Fruit fly (Drosophila melanogaster): ENCODE measurements around the gene Rhau.

- peak; percentile 17 for TF ChIP-seq Hr3 (GFP tag; optimal IDR thresholded peaks at IDR 0.05)
- peak; percentile 48; the same call in 1 of the 3 replicates for TF ChIP-seq CG11695 (GFP tag; IDR thresholded peaks at IDR 0.05)
- TF ChIP-seq Dll (GFP tag; IDR thresholded peaks at IDR 0.05; ENCODE audit: partially characterized antibody) = peak; percentile 49; the same call in 3 of the 4 replicates
- peak; percentile 27; the same call in 1 of the 2 replicates for TF ChIP-seq Ptx1 (GFP tag; IDR thresholded peaks at IDR 0.05)
- no peak for TF ChIP-seq CG17612 (GFP tag; IDR thresholded peaks at IDR 0.05)
- TF ChIP-seq ttk (GFP tag; IDR thresholded peaks at IDR 0.05) = no peak
- no peak for TF ChIP-seq D (optimal IDR thresholded peaks at IDR 0.05)
- no peak for TF ChIP-seq D (GFP tag; optimal IDR thresholded peaks at IDR 0.05)
- TF ChIP-seq CkIIα-i1 (GFP tag; IDR thresholded peaks at IDR 0.05) = no peak
- TF ChIP-seq Dip2 (GFP tag; IDR thresholded peaks at IDR 0.05) = no peak
- TF ChIP-seq CG17359 (tag; optimal IDR thresholded peaks at IDR 0.05) = peak; percentile 51
- TF ChIP-seq toy (GFP tag; IDR thresholded peaks at IDR 0.05) = no peak
Measured at dm6 chr2L:20797515-20797847, 39.7 kb upstream of the Rhau start, which contains the start of gene CG9328.

Measured in whole organism, embryonic.